Fruit fly (Drosophila melanogaster) whole organism, wandering third instar larva: ENCODE measurements around the gene Ekar.

Experiments used
- Abd-B ChIP-seq: fragments of >200 bp; optimal IDR thresholded peaks from 2 replicates; lab custom pipeline; 2017; ENCODE audit warnings: missing biosample characterization, missing genetic modification characterization
- CG32264 ChIP-seq: fragments of 200-800 bp; sonication (Bioruptor generic); optimal IDR thresholded peaks from 2 replicates; lab custom pipeline; 2016; ENCODE audit warnings: missing biosample characterization, missing genetic modification characterization
- Hr78 ChIP-seq: fragments of >200 bp; optimal IDR thresholded peaks from 2 replicates; lab custom pipeline; 2017; ENCODE audit warnings: missing biosample characterization, missing genetic modification characterization
- Jra ChIP-seq: sonication (Bioruptor generic); optimal IDR thresholded peaks from 2 replicates; lab custom pipeline; 2016; ENCODE audit warnings: missing biosample characterization, missing genetic modification characterization
- OdsH ChIP-seq: fragments of 200-800 bp; sonication (Bioruptor generic); optimal IDR thresholded peaks from 2 replicates; lab custom pipeline; 2016; ENCODE audit warnings: missing biosample characterization, mild to moderate bottlenecking, missing genetic modification characterization
- Rel ChIP-seq, 2 experiments: fragments of 200-800 bp; sonication (Bioruptor generic) in 1 of 2; optimal IDR thresholded peaks; 2 replicates in 1 of 2; 3 replicates in 1 of 2; lab custom pipeline; 2016 to 2019; ENCODE audit warnings: mild to moderate bottlenecking in 2 of 2, missing biosample characterization in 2 of 2, missing genetic modification characterization in 2 of 2, moderate library complexity in 1 of 2
- Vsx2 ChIP-seq: fragments of 200-300, 225-300 bp; sonication (Bioruptor generic); optimal IDR thresholded peaks from 2 replicates; lab custom pipeline; 2018; ENCODE audit warnings: missing biosample characterization, missing genetic modification characterization; ENCODE audit not compliant: partially characterized antibody
- br ChIP-seq: fragments of 200-800 bp; sonication (Bioruptor generic); optimal IDR thresholded peaks from 2 replicates; lab custom pipeline; 2016; ENCODE audit warnings: missing biosample characterization, missing genetic modification characterization
- foxo ChIP-seq, 2 experiments: fragments of 200-800 bp; sonication (Bioruptor generic); optimal IDR thresholded peaks; 2 replicates in 1 of 2; 3 replicates in 1 of 2; lab custom pipeline; 2016 to 2017; ENCODE audit warnings: missing biosample characterization in 2 of 2, missing genetic modification characterization in 2 of 2
- fru ChIP-seq: fragments of 200-800 bp; sonication (Bioruptor generic); optimal IDR thresholded peaks from 3 replicates; lab custom pipeline; 2016; ENCODE audit warnings: missing biosample characterization, mild to moderate bottlenecking, missing genetic modification characterization
- lola ChIP-seq: fragments of >200 bp; optimal IDR thresholded peaks from 2 replicates; lab custom pipeline; 2017; ENCODE audit warnings: missing biosample characterization, missing genetic modification characterization
- usp ChIP-seq: fragments of >200 bp; optimal IDR thresholded peaks from 2 replicates; lab custom pipeline; 2017; ENCODE audit warnings: missing biosample characterization, missing genetic modification characterization
- woc ChIP-seq: sonication (Bioruptor generic); optimal IDR thresholded peaks from 2 replicates; lab custom pipeline; 2016; ENCODE audit warnings: missing biosample characterization, mild to moderate bottlenecking, missing genetic modification characterization

dm6 chr4:662101-662500 is 15.7 kb upstream of the Ekar start:
- no peak for TF ChIP-seq OdsH (GFP tag; lab: Kevin White, UChicago)
- no peak for TF ChIP-seq fru (GFP tag; lab: Kevin White, UChicago)
- TF ChIP-seq CG32264 (GFP tag; lab: Kevin White, UChicago): no peak
- no peak for TF ChIP-seq Abd-B (GFP tag; lab: Kevin White, UChicago)
- no peak for TF ChIP-seq foxo (GFP tag; optimal IDR thresholded peaks at IDR 0.05; lab: Kevin White, UChicago)
- no peak for TF ChIP-seq Rel (GFP tag; optimal IDR thresholded peaks at IDR 0.05; lab: Kevin White, UChicago)
- TF ChIP-seq Rel (tag; optimal IDR thresholded peaks at IDR 0.05; lab: Kevin White, UChicago): no peak
- TF ChIP-seq woc (GFP tag; lab: Kevin White, UChicago): no peak
- no peak for TF ChIP-seq Vsx2
- TF ChIP-seq lola: no peak
- TF ChIP-seq usp (GFP tag; lab: Kevin White, UChicago): no peak
- TF ChIP-seq Jra: no peak
- TF ChIP-seq Hr78 (GFP tag; lab: Kevin White, UChicago): no peak
- TF ChIP-seq br (GFP tag; lab: Kevin White, UChicago): no peak
